Worm (Caenorhabditis elegans) whole organism, L4 larva: ENCODE measurements around the gene hrg-3.

Experiments
- F26F4.8 ChIP-seq: fragments of 200-800 bp; sonication (Bioruptor generic); conservative IDR thresholded peaks from 2 replicates; pipeline ENCODE4 v1.3.6; 2022; ENCODE audit warnings: missing genetic modification characterization, missing compliant biosample characterization
- F44E2.7 ChIP-seq: fragments of 200-800 bp; sonication (Bioruptor generic); IDR thresholded peaks from 2 replicates; pipeline ENCODE4 v2.1.2; 2022; ENCODE audit warnings: missing genetic modification characterization, missing compliant biosample characterization
- R02D3.7 ChIP-seq: fragments of 150-350 bp; sonication (generic microtip); optimal IDR thresholded peaks from 3 replicates; lab custom pipeline; 2014; ENCODE audit warnings: missing biosample characterization, missing genetic modification characterization
- T20F7.1 ChIP-seq: fragments of 200-800 bp; sonication (Bioruptor generic); optimal IDR thresholded peaks from 2 replicates; lab custom pipeline; 2018; ENCODE audit warnings: mild to moderate bottlenecking, missing genetic modification characterization, missing compliant biosample characterization
- T26A8.4 ChIP-seq: fragments of 200-800 bp; sonication (Bioruptor generic); IDR thresholded peaks from 2 replicates; pipeline ENCODE4 v1.3.6; 2022; ENCODE audit warnings: missing genetic modification characterization, missing compliant biosample characterization
- Y105C5A.15 ChIP-seq: fragments of 200-800 bp; sonication (Bioruptor generic); IDR thresholded peaks from 2 replicates; pipeline ENCODE4 v1.3.6; 2022; ENCODE audit warnings: missing genetic modification characterization, missing compliant biosample characterization
- Y75B8A.6 ChIP-seq: fragments of 200-800 bp; sonication (Bioruptor generic); IDR thresholded peaks from 2 replicates; pipeline ENCODE4 v1.3.6; 2022; ENCODE audit warnings: missing genetic modification reagents, missing genetic modification characterization, missing compliant biosample characterization
- ZK546.5 ChIP-seq, 2 experiments: sonication (generic microtip); optimal IDR thresholded peaks; 2 replicates each; lab custom pipeline; 2017; ENCODE audit warnings: missing biosample characterization in 2 of 2, missing genetic modification characterization in 2 of 2
- aha-1 ChIP-seq: fragments of 150-350 bp; peaks from one replicate; lab custom pipeline; 2014; ENCODE audit warnings: missing biosample characterization, missing genetic modification characterization
- ama-1 ChIP-seq: fragments of 150-350 bp; optimal IDR thresholded peaks from 2 replicates; lab custom pipeline; 2014; ENCODE audit warnings: inconsistent platforms, mixed read lengths
- attf-4 ChIP-seq: sonication (generic microtip); optimal IDR thresholded peaks from 3 replicates; lab custom pipeline; 2017; ENCODE audit warnings: missing biosample characterization, missing genetic modification characterization
- ceh-28 ChIP-seq: fragments of 150-350 bp; optimal IDR thresholded peaks from 2 replicates; lab custom pipeline; 2014; ENCODE audit warnings: missing biosample characterization, missing genetic modification reagents, missing genetic modification characterization
- ces-1 ChIP-seq: fragments of 150-350 bp; sonication (generic microtip); optimal IDR thresholded peaks from 4 replicates; lab custom pipeline; 2014; ENCODE audit warnings: missing biosample characterization, missing genetic modification reagents, missing genetic modification characterization
- cey-2 ChIP-seq: sonication (generic microtip); optimal IDR thresholded peaks from 3 replicates; lab custom pipeline; 2017; ENCODE audit warnings: missing genetic modification characterization, mild to moderate bottlenecking, missing compliant biosample characterization, antibody characterized with exemption, borderline replicate concordance; ENCODE audit not compliant: insufficient read depth
- ctbp-1 ChIP-seq: fragments of 200-800 bp; sonication (Bioruptor generic); IDR thresholded peaks from 2 replicates; pipeline ENCODE4 v1.3.6; 2022; ENCODE audit warnings: missing genetic modification reagents, missing genetic modification characterization, missing compliant biosample characterization
- daf-19 ChIP-seq: fragments of 200-800 bp; sonication (Bioruptor generic); conservative IDR thresholded peaks from 2 replicates; pipeline ENCODE4 v1.3.6; 2022; ENCODE audit warnings: missing genetic modification characterization, missing compliant biosample characterization
- dmd-9 ChIP-seq: fragments of 200-800 bp; sonication (Bioruptor generic); IDR thresholded peaks from 2 replicates; pipeline ENCODE4 v1.3.6; 2022; ENCODE audit warnings: missing genetic modification reagents, missing genetic modification characterization, missing compliant biosample characterization
- dpl-1 ChIP-seq: fragments of 150-350 bp; optimal IDR thresholded peaks from 2 replicates; lab custom pipeline; 2014; ENCODE audit warnings: missing biosample characterization, missing genetic modification reagents, missing genetic modification characterization
- duxl-1 ChIP-seq: sonication (generic microtip); optimal IDR thresholded peaks from 2 replicates; lab custom pipeline; 2016; ENCODE audit warnings: mild to moderate bottlenecking, missing genetic modification characterization, moderate library complexity, missing compliant biosample characterization; ENCODE audit not compliant: poor library complexity
- hmg-1.1 ChIP-seq: fragments of 200-800 bp; sonication (Bioruptor generic); IDR thresholded peaks from 2 replicates; pipeline ENCODE4 v1.3.6; 2022; ENCODE audit warnings: missing genetic modification reagents, missing genetic modification characterization, missing compliant biosample characterization
- lin-13 ChIP-seq: fragments of 150-350 bp; optimal IDR thresholded peaks from 2 replicates; lab custom pipeline; 2014; ENCODE audit warnings: missing biosample characterization, missing genetic modification reagents, missing genetic modification characterization
- lin-29 ChIP-seq: fragments of 200-800 bp; sonication (Bioruptor generic); IDR thresholded peaks from 2 replicates; pipeline ENCODE4 v1.3.6; 2022; ENCODE audit warnings: missing genetic modification reagents, missing genetic modification characterization, missing compliant biosample characterization
- lir-3 ChIP-seq: sonication (generic microtip); optimal IDR thresholded peaks from 2 replicates; lab custom pipeline; 2016; ENCODE audit warnings: mild to moderate bottlenecking, missing genetic modification characterization, missing compliant biosample characterization
- mxl-2 ChIP-seq: fragments of 200-800 bp; sonication (Bioruptor generic); conservative IDR thresholded peaks from 2 replicates; pipeline ENCODE4 v1.3.6; 2022; ENCODE audit warnings: missing genetic modification reagents, missing genetic modification characterization, missing compliant biosample characterization
- nhr-10 ChIP-seq: fragments of 150-350 bp; optimal IDR thresholded peaks from 2 replicates; lab custom pipeline; 2014; ENCODE audit warnings: missing biosample characterization, missing genetic modification characterization
- nhr-11 ChIP-seq: fragments of 150-350 bp; optimal IDR thresholded peaks from 2 replicates; lab custom pipeline; 2014; ENCODE audit warnings: missing biosample characterization, missing genetic modification characterization
- nhr-237 ChIP-seq: sonication (generic microtip); optimal IDR thresholded peaks from 2 replicates; lab custom pipeline; 2017; ENCODE audit warnings: missing biosample characterization, missing genetic modification characterization
- nhr-48 ChIP-seq: sonication (generic microtip); optimal IDR thresholded peaks from 2 replicates; lab custom pipeline; 2016; ENCODE audit warnings: mild to moderate bottlenecking, missing genetic modification characterization, missing compliant biosample characterization
- nhr-6 ChIP-seq: fragments of 150-350 bp; optimal IDR thresholded peaks from 2 replicates; lab custom pipeline; 2014; ENCODE audit warnings: missing biosample characterization, missing genetic modification characterization
- nhr-76 ChIP-seq: fragments of 150-350 bp; optimal IDR thresholded peaks from 2 replicates; lab custom pipeline; 2014; ENCODE audit warnings: missing biosample characterization, missing genetic modification characterization
- php-3 ChIP-seq: fragments of 200-800 bp; sonication (Bioruptor generic); IDR thresholded peaks from 2 replicates; pipeline ENCODE4 v1.3.6; 2022; ENCODE audit warnings: missing genetic modification reagents, missing genetic modification characterization, missing compliant biosample characterization
- sdz-12 ChIP-seq: fragments of 200-800 bp; sonication (Bioruptor generic); optimal IDR thresholded peaks from 2 replicates; lab custom pipeline; 2018; ENCODE audit warnings: mild to moderate bottlenecking, missing genetic modification characterization, missing compliant biosample characterization
- set-16 ChIP-seq: fragments of 200-800 bp; sonication (Bioruptor generic); IDR thresholded peaks from 2 replicates; pipeline ENCODE4 v1.3.6; 2022; ENCODE audit warnings: missing genetic modification reagents, missing genetic modification characterization, missing compliant biosample characterization
- skn-1 ChIP-seq: fragments of 150-350 bp; optimal IDR thresholded peaks from 2 replicates; lab custom pipeline; 2014; ENCODE audit warnings: missing biosample characterization, missing genetic modification characterization
- snpc-4 ChIP-seq: fragments of 150-350 bp; optimal IDR thresholded peaks from 2 replicates; lab custom pipeline; 2014; ENCODE audit warnings: missing biosample characterization, missing genetic modification characterization
- tra-1 ChIP-seq: fragments of 200-800 bp; sonication (Bioruptor generic); IDR thresholded peaks from 2 replicates; pipeline ENCODE4 v1.3.6; 2022; ENCODE audit warnings: missing genetic modification reagents, missing genetic modification characterization, missing compliant biosample characterization
- unc-130 ChIP-seq: sonication (generic microtip); optimal IDR thresholded peaks from 2 replicates; lab custom pipeline; 2016; ENCODE audit warnings: missing genetic modification reagents, missing genetic modification characterization, missing compliant biosample characterization
- unc-62 ChIP-seq, 3 experiments: fragments of 150-350 bp in 1 of 3; sonication (generic microtip); optimal IDR thresholded peaks in 2 of 3; peaks in 1 of 3; 1 replicate in 1 of 3; 2 replicates in 2 of 3; lab custom pipeline; 2014 to 2017; ENCODE audit warnings: missing biosample characterization in 3 of 3, missing genetic modification characterization in 3 of 3, missing genetic modification reagents in 3 of 3, missing genotype in 1 of 3
- zfp-2 ChIP-seq: sonication (generic microtip); optimal IDR thresholded peaks from 2 replicates; lab custom pipeline; 2016; ENCODE audit warnings: mild to moderate bottlenecking, missing genetic modification characterization, missing compliant biosample characterization
- zip-2 ChIP-seq: fragments of 150-350 bp; optimal IDR thresholded peaks from 2 replicates; lab custom pipeline; 2014; ENCODE audit warnings: missing biosample characterization, missing genetic modification characterization

Gene hrg-3

DNA sequence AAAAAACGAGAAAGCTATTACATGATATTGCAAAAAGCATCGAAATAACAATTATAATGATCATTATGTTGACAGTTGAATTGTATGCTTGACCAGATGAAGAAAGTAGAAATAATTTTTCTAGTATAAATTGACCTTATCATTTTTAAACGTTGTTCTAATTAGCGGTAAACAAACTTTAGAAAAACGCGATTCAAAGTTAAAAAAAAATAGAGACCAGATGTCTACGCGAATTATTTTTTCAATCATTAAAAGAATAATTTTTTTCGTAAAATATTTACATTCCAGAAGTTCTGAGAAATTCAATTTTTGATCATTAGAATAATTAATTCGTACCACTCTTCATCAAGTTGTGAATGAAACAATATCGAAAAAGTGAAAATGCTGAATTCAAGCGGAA lies 45.7 kb downstream of the hrg-3 start, which contains the start of gene F46B6.10:
Gene F46B6.10, minus strand, starts transcription at position 101 of the 400 bp plus-strand sequence.
- TF ChIP-seq tra-1 (GFP tag; lab: Robert Waterston, UW) (no peak), skn-1 (tag; lab: Kevin White, UChicago) (no peak), nhr-11 (no peak), lin-13 (no peak), nhr-10 (tag; lab: Kevin White, UChicago) (no peak), nhr-237 (tag; lab: Kevin White, UChicago) (no peak), F44E2.7 (GFP tag; lab: Robert Waterston, UW) (no peak), T20F7.1 (no peak), R02D3.7 (tag; lab: Kevin White, UChicago) (no peak), lir-3 (tag; lab: Kevin White, UChicago) (no peak), zfp-2 (no peak), aha-1 (tag; lab: Kevin White, UChicago) (no peak), cey-2 (tag; lab: Kevin White, UChicago) (no peak), T26A8.4 (GFP tag; lab: Robert Waterston, UW) (no peak), ama-1 (lab: Kevin White, UChicago) (no peak), unc-130 (GFP tag; lab: Kevin White, UChicago) (no peak)
- TF ChIP-seq, all 104 proteins: peak for 0

DNA sequence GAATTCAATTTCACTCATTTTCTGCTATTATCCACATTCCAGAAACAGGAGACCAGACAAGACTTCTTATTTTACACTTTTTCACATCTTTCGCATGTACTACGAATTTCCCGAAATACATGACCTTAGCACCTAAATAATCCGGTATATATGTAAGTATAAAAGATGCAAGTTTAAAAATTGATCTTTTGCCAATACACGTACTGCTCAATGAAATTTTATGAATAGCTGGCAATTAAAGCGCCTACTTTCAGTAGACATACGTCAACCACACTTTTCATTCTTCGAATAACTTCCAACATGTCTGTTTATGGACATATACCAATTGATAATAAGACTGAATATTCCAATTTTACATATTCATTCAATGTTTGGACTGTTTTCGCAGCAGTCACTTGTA lies 46.9 kb downstream of the hrg-3 start, which contains the start of gene sru-39:
Gene sru-39, plus strand, starts transcription at position 301 of the 400 bp plus-strand sequence.
- TF ChIP-seq T20F7.1 (no peak), Y105C5A.15 (GFP tag; lab: Robert Waterston, UW) (no peak), ctbp-1 (GFP tag; lab: Robert Waterston, UW) (no peak), hmg-1.1 (GFP tag; lab: Robert Waterston, UW) (no peak), nhr-76 (tag; lab: Kevin White, UChicago) (no peak), zfp-2 (no peak), daf-19 (no peak), sdz-12 (GFP tag; lab: Kevin White, UChicago) (no peak), lir-3 (tag; lab: Kevin White, UChicago) (no peak), ama-1 (lab: Kevin White, UChicago) (no peak), Y75B8A.6 (GFP tag; lab: Robert Waterston, UW) (no peak), nhr-6 (tag; lab: Kevin White, UChicago) (no peak), dpl-1 (GFP tag; lab: Kevin White, UChicago) (no peak), duxl-1 (no peak), unc-62 (GFP tag; optimal IDR thresholded peaks at IDR 0.05 in 1 of 2; lab: Kevin White, UChicago) (no peak), unc-62 (tag; optimal IDR thresholded peaks at IDR 0.05; lab: Kevin White, UChicago) (no peak), php-3 (GFP tag; lab: Robert Waterston, UW) (no peak), nhr-48 (tag; lab: Kevin White, UChicago) (no peak), ces-1 (GFP tag; lab: Kevin White, UChicago) (no peak), ceh-28 (tag; lab: Kevin White, UChicago) (no peak), F26F4.8 (no peak)

DNA sequence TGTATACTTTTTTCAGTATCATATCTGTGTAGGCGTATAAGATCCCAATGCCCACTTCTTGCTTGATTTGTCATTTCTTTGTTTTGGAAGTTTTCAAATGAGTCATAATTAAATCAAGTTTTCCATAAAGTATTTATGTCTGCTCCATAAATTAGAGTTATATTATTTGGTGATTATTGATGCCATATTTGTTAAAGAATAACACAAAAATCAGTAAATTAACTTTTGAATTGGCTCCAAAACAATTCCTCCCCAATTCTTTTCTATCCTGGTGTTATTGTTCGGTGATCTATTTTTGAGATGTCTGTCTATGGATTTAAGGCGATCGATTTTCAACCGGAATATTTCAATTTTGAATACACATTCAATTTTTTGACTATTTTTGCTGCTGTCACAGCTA lies 48.9 kb downstream of the hrg-3 start, which contains the start of gene sru-37:
Gene sru-37, plus strand, starts transcription at position 301 of the 400 bp plus-strand sequence.
- TF ChIP-seq dmd-9 (GFP tag; lab: Robert Waterston, UW) (no peak), ZK546.5 (tag; optimal IDR thresholded peaks at IDR 0.05; lab: Kevin White, UChicago) (no peak), set-16 (GFP tag; lab: Robert Waterston, UW) (no peak), hmg-1.1 (GFP tag; lab: Robert Waterston, UW) (no peak), ctbp-1 (GFP tag; lab: Robert Waterston, UW) (no peak), Y105C5A.15 (GFP tag; lab: Robert Waterston, UW) (no peak), snpc-4 (tag; lab: Kevin White, UChicago) (no peak), nhr-48 (tag; lab: Kevin White, UChicago) (no peak), attf-4 (no peak), zip-2 (tag; lab: Kevin White, UChicago) (no peak), mxl-2 (GFP tag; lab: Robert Waterston, UW) (no peak), php-3 (GFP tag; lab: Robert Waterston, UW) (no peak), T20F7.1 (no peak), nhr-11 (no peak), nhr-76 (tag; lab: Kevin White, UChicago) (no peak), lin-29 (GFP tag; lab: Robert Waterston, UW) (no peak)
